Worm (Caenorhabditis elegans) whole organism, young adult: ENCODE data around the gene C49F8.14.

Source experiments
- B0019.2 ChIP-seq: fragments of 200-800 bp; sonication (Bioruptor generic); conservative IDR thresholded peaks from 2 replicates; pipeline ENCODE4 v1.3.6; 2022; ENCODE audit warnings: missing genetic modification reagents, missing genetic modification characterization, missing compliant biosample characterization
- B0035.1 ChIP-seq: sonication (generic microtip); optimal IDR thresholded peaks from 2 replicates; lab custom pipeline; 2016; ENCODE audit warnings: missing genetic modification characterization, mild to moderate bottlenecking, missing compliant biosample characterization, missing genotype, missing genetic modification reagents
- B0261.1 ChIP-seq: sonication (generic microtip); optimal IDR thresholded peaks from 2 replicates; lab custom pipeline; 2016; ENCODE audit warnings: mild to moderate bottlenecking, missing genetic modification characterization, moderate library complexity, missing compliant biosample characterization
- C17E4.6 ChIP-seq: fragments of 200-800 bp; sonication (Bioruptor generic); IDR thresholded peaks from 2 replicates; pipeline ENCODE4 v1.3.6; 2022; ENCODE audit warnings: missing genetic modification reagents, missing genetic modification characterization, missing compliant biosample characterization
- F33H1.4 ChIP-seq: fragments of 200-800 bp; sonication (Bioruptor generic); IDR thresholded peaks from 2 replicates; pipeline ENCODE4 v1.3.6; 2022; ENCODE audit warnings: missing genetic modification reagents, missing genetic modification characterization, missing compliant biosample characterization
- F39B2.1 ChIP-seq: fragments of 200-800 bp; sonication (Bioruptor generic); IDR thresholded peaks from 2 replicates; pipeline ENCODE4 v1.3.6; 2022; ENCODE audit warnings: missing genetic modification reagents, missing genetic modification characterization, missing compliant biosample characterization
- F55B11.4 ChIP-seq: sonication (generic microtip); optimal IDR thresholded peaks from 2 replicates; lab custom pipeline; 2016; ENCODE audit warnings: missing compliant biosample characterization, missing genetic modification characterization, borderline replicate concordance; ENCODE audit not compliant: insufficient read depth
- F57A8.1 ChIP-seq: fragments of 200-800 bp; sonication (Bioruptor generic); optimal IDR thresholded peaks from 2 replicates; lab custom pipeline; 2018; ENCODE audit warnings: mild to moderate bottlenecking, missing genetic modification characterization, moderate library complexity, missing compliant biosample characterization
- Y53F4B.3 ChIP-seq: fragments of 200-800 bp; sonication (Bioruptor generic); IDR thresholded peaks from 2 replicates; pipeline ENCODE4 v1.3.6; 2022; ENCODE audit warnings: missing genetic modification reagents, missing genetic modification characterization, missing compliant biosample characterization
- Y67H2A.10 ChIP-seq: fragments of 200-800 bp; sonication (Bioruptor generic); conservative IDR thresholded peaks from 2 replicates; pipeline ENCODE4 v1.3.6; 2022; ENCODE audit warnings: missing genetic modification reagents, missing genetic modification characterization, missing compliant biosample characterization
- ZK185.1 ChIP-seq: sonication (generic microtip); optimal IDR thresholded peaks from 2 replicates; lab custom pipeline; 2016; ENCODE audit warnings: mild to moderate bottlenecking, missing genetic modification characterization, missing compliant biosample characterization; ENCODE audit not compliant: poor library complexity, severe bottlenecking
- akir-1 ChIP-seq: fragments of 200-800 bp; sonication (Bioruptor generic); optimal IDR thresholded peaks from 2 replicates; lab custom pipeline; 2018; ENCODE audit warnings: mild to moderate bottlenecking, missing genetic modification characterization, moderate library complexity, missing compliant biosample characterization
- ama-1 ChIP-seq, 3 experiments: fragments of 150-350 bp in 1 of 3; sonication (generic microtip) in 2 of 3; optimal IDR thresholded peaks; 2 replicates each; lab custom pipeline; 2014 to 2018; ENCODE audit warnings: missing biosample characterization in 2 of 3, missing genetic modification characterization in 2 of 3, missing genetic modification reagents in 2 of 3
- atf-7 ChIP-seq: sonication (generic microtip); optimal IDR thresholded peaks from 2 replicates; lab custom pipeline; 2017; ENCODE audit warnings: mild to moderate bottlenecking, missing genetic modification characterization, missing compliant biosample characterization
- attf-3 ChIP-seq: fragments of 200-800 bp; sonication (Bioruptor generic); conservative IDR thresholded peaks from 2 replicates; pipeline ENCODE4 v1.3.6; 2022; ENCODE audit warnings: missing genetic modification reagents, missing genetic modification characterization, missing compliant biosample characterization
- ccch-3 ChIP-seq: fragments of 200-800 bp; sonication (Bioruptor generic); optimal IDR thresholded peaks from 2 replicates; lab custom pipeline; 2018; ENCODE audit warnings: mild to moderate bottlenecking, missing genetic modification characterization, missing compliant biosample characterization
- cebp-1 ChIP-seq, 2 experiments: fragments of 200-800 bp in 1 of 2; sonication (Bioruptor generic) in 1 of 2; sonication (generic microtip) in 1 of 2; IDR thresholded peaks in 1 of 2; optimal IDR thresholded peaks in 1 of 2; 2 replicates each; pipeline versions ENCODE4 v1.3.6 to Lab custom; 2017 to 2022; ENCODE audit warnings: missing compliant biosample characterization in 2 of 2, missing genetic modification characterization in 2 of 2, mild to moderate bottlenecking in 1 of 2, missing genetic modification reagents in 1 of 2, moderate library complexity in 1 of 2
- cebp-2 ChIP-seq: fragments of 200-800 bp; sonication (Bioruptor generic); IDR thresholded peaks from 2 replicates; pipeline ENCODE4 v1.3.6; 2022; ENCODE audit warnings: missing genetic modification characterization, missing compliant biosample characterization
- ceh-27 ChIP-seq: fragments of 200-800 bp; sonication (Bioruptor generic); optimal IDR thresholded peaks from 2 replicates; lab custom pipeline; 2018; ENCODE audit warnings: mild to moderate bottlenecking, missing genetic modification characterization, moderate library complexity, missing compliant biosample characterization
- ceh-40 ChIP-seq: fragments of 200-800 bp; sonication (Bioruptor generic); IDR thresholded peaks from 2 replicates; pipeline ENCODE4 v1.3.6; 2022; ENCODE audit warnings: missing genetic modification characterization, missing compliant biosample characterization
- ceh-79 ChIP-seq: sonication (generic microtip); optimal IDR thresholded peaks from 2 replicates; lab custom pipeline; 2017; ENCODE audit warnings: mild to moderate bottlenecking, missing genetic modification characterization, missing compliant biosample characterization
- ets-4 ChIP-seq: fragments of 200-800 bp; sonication (Bioruptor generic); optimal IDR thresholded peaks from 2 replicates; lab custom pipeline; 2018; ENCODE audit warnings: mild to moderate bottlenecking, missing genetic modification characterization, missing compliant biosample characterization
- hlh-12 ChIP-seq: sonication (generic microtip); optimal IDR thresholded peaks from 2 replicates; lab custom pipeline; 2016; ENCODE audit warnings: missing genetic modification characterization, missing compliant biosample characterization
- hrde-1 ChIP-seq: sonication (generic microtip); optimal IDR thresholded peaks from 2 replicates; lab custom pipeline; 2016; ENCODE audit warnings: missing genetic modification characterization, mild to moderate bottlenecking, missing compliant biosample characterization, moderate library complexity, missing genotype, missing genetic modification reagents, borderline replicate concordance
- lsl-1 ChIP-seq: fragments of 200-800 bp; sonication (Bioruptor generic); optimal IDR thresholded peaks from 2 replicates; lab custom pipeline; 2018; ENCODE audit warnings: mild to moderate bottlenecking, missing genetic modification characterization, moderate library complexity, missing compliant biosample characterization
- mel-28 ChIP-seq: sonication (generic microtip); optimal IDR thresholded peaks from 2 replicates; lab custom pipeline; 2016; ENCODE audit warnings: borderline replicate concordance, mild to moderate bottlenecking, missing genetic modification characterization, missing compliant biosample characterization
- mes-4 ChIP-seq: sonication (generic microtip); optimal IDR thresholded peaks from 2 replicates; lab custom pipeline; 2016; ENCODE audit warnings: missing genotype, missing genetic modification characterization, missing compliant biosample characterization
- mxl-1 ChIP-seq: sonication (generic microtip); optimal IDR thresholded peaks from 2 replicates; lab custom pipeline; 2016; ENCODE audit warnings: missing genetic modification characterization, missing compliant biosample characterization
- nfya-2 ChIP-seq: fragments of 200-800 bp; sonication (Bioruptor generic); IDR thresholded peaks from 2 replicates; pipeline ENCODE4 v1.3.6; 2022; ENCODE audit warnings: missing genetic modification reagents, missing genetic modification characterization, missing compliant biosample characterization
- nhr-120 ChIP-seq: fragments of 200-800 bp; sonication (Bioruptor generic); IDR thresholded peaks from 2 replicates; pipeline ENCODE4 v1.3.6; 2022; ENCODE audit warnings: missing genetic modification characterization, missing compliant biosample characterization
- nhr-80 ChIP-seq: sonication (generic microtip); optimal IDR thresholded peaks from 2 replicates; lab custom pipeline; 2016; ENCODE audit warnings: missing genetic modification characterization, missing compliant biosample characterization
- pha-4 ChIP-seq: fragments of 150-350 bp; sonication (generic microtip); optimal IDR thresholded peaks from 2 replicates; lab custom pipeline; 2014; ENCODE audit warnings: missing biosample characterization, missing genetic modification reagents, missing genetic modification characterization
- snpc-1.1 ChIP-seq: sonication (generic microtip); optimal IDR thresholded peaks from 2 replicates; lab custom pipeline; 2017; ENCODE audit warnings: missing genetic modification characterization, mild to moderate bottlenecking, missing compliant biosample characterization, antibody characterized with exemption, moderate library complexity, missing genotype, missing genetic modification reagents; ENCODE audit not compliant: insufficient read depth
- snpc-3.4 ChIP-seq: sonication (generic microtip); optimal IDR thresholded peaks from 2 replicates; lab custom pipeline; 2017; ENCODE audit warnings: missing genetic modification characterization, mild to moderate bottlenecking, missing compliant biosample characterization, antibody characterized with exemption, moderate library complexity, missing genotype, missing genetic modification reagents
- ztf-22 ChIP-seq: fragments of 200-800 bp; sonication (Bioruptor generic); optimal IDR thresholded peaks from 2 replicates; lab custom pipeline; 2018; ENCODE audit warnings: mild to moderate bottlenecking, missing genetic modification characterization, moderate library complexity, missing compliant biosample characterization
- ztf-25 ChIP-seq: fragments of 200-800 bp; sonication (Bioruptor generic); IDR thresholded peaks from 2 replicates; pipeline ENCODE4 v1.3.6; 2022; ENCODE audit warnings: missing genetic modification reagents, missing genetic modification characterization, missing compliant biosample characterization

Gene C49F8.14

DNA sequence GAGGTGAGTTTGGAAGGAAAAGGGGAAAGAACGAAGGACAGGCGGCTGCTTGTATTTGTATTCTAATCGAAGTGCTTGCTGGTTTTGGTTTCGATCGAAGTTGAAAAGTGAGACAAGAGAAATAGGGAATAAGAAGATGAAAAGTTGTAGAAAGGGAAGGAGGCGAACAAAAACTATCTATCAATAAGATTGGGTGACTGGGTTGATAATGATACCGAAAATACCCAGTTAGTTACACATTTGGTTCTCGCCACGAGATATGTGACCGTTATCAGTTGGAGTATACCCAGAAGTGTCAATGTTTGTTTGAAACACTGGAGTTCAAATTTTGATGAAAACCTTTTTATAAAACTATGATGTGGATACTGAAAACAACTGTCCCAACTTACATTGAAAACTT is 8.5 kb downstream of the C49F8.14 start:
- TF ChIP-seq akir-1 (GFP tag; lab: Kevin White, UChicago) (no peak), cebp-1 (GFP tag; IDR thresholded peaks at IDR 0.05; lab: Robert Waterston, UW) (no peak), cebp-1 (tag; optimal IDR thresholded peaks at IDR 0.05; lab: Kevin White, UChicago) (peak; percentile 0), nhr-80 (tag; lab: Kevin White, UChicago) (peak; percentile 92), ztf-22 (peak; percentile 50), B0019.2 (GFP tag; lab: Robert Waterston, UW) (no peak), ceh-27 (GFP tag; lab: Kevin White, UChicago) (no peak)

DNA sequence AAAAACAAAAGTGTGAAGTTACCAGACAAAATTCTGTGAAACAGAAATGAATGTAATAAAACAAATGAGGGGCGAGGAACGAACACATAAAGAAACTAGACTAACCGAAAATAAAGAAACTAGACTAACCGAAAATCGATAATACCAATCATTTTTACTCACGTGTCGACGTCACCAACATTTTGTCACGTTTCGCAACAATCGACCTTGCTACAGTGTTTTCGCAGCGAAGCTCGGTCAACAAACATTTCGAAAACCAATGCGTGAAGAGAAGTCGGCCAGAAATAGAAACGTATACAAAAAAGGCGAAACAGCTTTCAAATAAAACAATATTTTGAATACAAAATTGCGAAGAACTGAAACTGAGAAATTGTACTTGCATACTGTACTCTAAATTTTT is 9.8 kb downstream of the C49F8.14 start:
- peak; percentile 69; the same call in 1 of the 2 replicates for TF ChIP-seq cebp-1 (GFP tag; IDR thresholded peaks at IDR 0.05; lab: Robert Waterston, UW)
- peak; percentile 87 for TF ChIP-seq cebp-1 (tag; optimal IDR thresholded peaks at IDR 0.05; lab: Kevin White, UChicago)
- no peak for TF ChIP-seq mel-28
- no peak for TF ChIP-seq ets-4 (GFP tag; lab: Kevin White, UChicago)
- TF ChIP-seq mxl-1 = no peak

DNA sequence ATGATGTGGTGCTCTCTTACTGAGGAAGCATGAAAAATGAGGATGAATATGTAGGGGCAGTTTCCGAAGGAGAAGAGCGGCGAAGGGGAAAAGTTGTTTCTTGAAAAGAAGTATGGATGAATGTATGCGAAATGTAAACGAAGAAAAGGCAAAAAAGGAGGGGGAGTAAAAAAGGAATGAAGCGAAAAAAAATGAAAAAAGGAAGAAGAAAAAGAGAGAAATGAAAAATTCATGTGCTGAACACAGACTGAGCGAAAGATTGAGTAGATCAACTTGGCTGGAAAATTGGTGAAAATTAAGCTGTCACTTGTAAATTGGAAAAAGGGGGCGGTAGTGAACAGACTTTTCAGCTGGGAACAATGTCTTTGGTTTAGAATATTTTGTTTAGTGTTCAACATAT is 11.9 kb downstream of the C49F8.14 start, which contains the start of gene C49F8.1:
C49F8.1 (minus strand) TSS at position 101 of the 400 bp plus-strand sequence.
- TF ChIP-seq hrde-1 = no peak

DNA sequence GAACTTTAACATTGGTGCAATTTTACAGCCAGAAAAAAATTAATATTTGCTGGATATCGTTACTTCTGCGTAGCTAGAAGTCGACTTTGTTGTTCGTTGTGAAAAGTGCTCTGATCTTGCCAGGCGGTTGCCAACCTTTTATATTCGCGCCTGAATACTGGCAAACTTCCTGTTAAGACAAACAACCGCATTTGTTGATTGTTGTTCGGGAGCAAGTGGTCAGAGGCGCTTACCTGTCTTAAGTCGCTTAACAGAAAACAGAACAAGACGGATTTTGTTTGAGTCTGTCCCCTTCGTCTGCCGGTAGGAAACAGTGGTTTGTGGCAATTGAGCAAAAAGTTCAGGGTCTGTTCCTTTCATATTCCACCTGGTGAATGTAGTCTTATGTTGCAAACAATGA is 14.3 kb downstream of the C49F8.14 start, which contains the start of gene C49F8.15:
C49F8.15 (minus strand) TSS at position 101 of the 400 bp plus-strand sequence.
- no peak for TF ChIP-seq B0035.1 (tag; lab: Kevin White, UChicago)
- TF ChIP-seq mes-4 = no peak
- TF ChIP-seq F55B11.4 = no peak
- TF ChIP-seq snpc-1.1 (tag; lab: Kevin White, UChicago) = no peak
- TF ChIP-seq B0261.1 = no peak
- no peak for TF ChIP-seq lsl-1 (GFP tag; lab: Kevin White, UChicago)
- no peak for TF ChIP-seq F39B2.1
- no peak for TF ChIP-seq ama-1 (optimal IDR thresholded peaks at IDR 0.05; lab: Kevin White, UChicago)
- TF ChIP-seq ama-1 (GFP tag; optimal IDR thresholded peaks at IDR 0.05; lab: Kevin White, UChicago) = no peak
- TF ChIP-seq Y67H2A.10 (GFP tag; lab: Robert Waterston, UW) = no peak
- no peak for TF ChIP-seq snpc-3.4 (tag; lab: Kevin White, UChicago)
- TF ChIP-seq pha-4 = no peak
- TF ChIP-seq ceh-40 = no peak
- TF ChIP-seq attf-3 (GFP tag; lab: Robert Waterston, UW) = no peak
- TF ChIP-seq cebp-2 = no peak
- TF ChIP-seq F57A8.1 (GFP tag; lab: Kevin White, UChicago) = no peak
- TF ChIP-seq ztf-25 (GFP tag; lab: Robert Waterston, UW) = no peak

DNA sequence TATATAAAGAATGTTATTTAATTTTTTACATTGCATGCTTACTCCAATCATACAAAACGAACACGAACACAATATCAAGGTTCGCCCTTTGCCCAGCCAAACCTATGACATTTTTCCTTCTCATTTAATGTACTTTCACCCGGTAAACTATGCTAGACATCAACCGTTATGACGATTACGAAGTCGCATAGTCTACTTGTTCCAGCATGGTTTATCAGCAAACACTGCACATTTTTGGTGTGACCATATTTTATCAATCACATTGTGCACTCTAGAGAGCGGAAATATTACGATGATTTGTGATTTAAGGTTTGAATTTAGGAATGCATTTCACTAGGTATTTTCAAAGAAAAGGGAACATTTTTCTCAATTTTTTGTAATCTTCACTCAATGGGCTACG is 16.1 kb downstream of the C49F8.14 start:
- TF ChIP-seq C17E4.6 (no peak), ZK185.1 (tag; lab: Kevin White, UChicago) (no peak), F33H1.4 (no peak), nhr-120 (no peak), ceh-79 (tag; lab: Kevin White, UChicago) (no peak), Y53F4B.3 (GFP tag; lab: Robert Waterston, UW) (no peak), hlh-12 (tag; lab: Kevin White, UChicago) (no peak), nhr-80 (tag; lab: Kevin White, UChicago) (peak; percentile 90), ccch-3 (GFP tag; lab: Kevin White, UChicago) (no peak), atf-7 (tag; lab: Kevin White, UChicago) (peak; percentile 35), nfya-2 (GFP tag; lab: Robert Waterston, UW) (no peak), cebp-1 (GFP tag; IDR thresholded peaks at IDR 0.05; lab: Robert Waterston, UW) (no peak), cebp-1 (tag; optimal IDR thresholded peaks at IDR 0.05; lab: Kevin White, UChicago) (peak; percentile 38)
